Worm (Caenorhabditis elegans) whole organism, L2 larva: ENCODE results near the gene mpdu-1.

Source experiments
- C34F6.9 ChIP-seq: fragments of 150-350 bp; optimal IDR thresholded peaks from 2 replicates; lab custom pipeline; 2014; ENCODE audit warnings: missing biosample characterization, missing genetic modification characterization
- F13H6.1 ChIP-seq: sonication (generic microtip); optimal IDR thresholded peaks from 2 replicates; lab custom pipeline; 2016; ENCODE audit warnings: missing genetic modification characterization, missing compliant biosample characterization
- R02D3.7 ChIP-seq: fragments of 150-350 bp; optimal IDR thresholded peaks from 2 replicates; lab custom pipeline; 2014; ENCODE audit warnings: missing biosample characterization, missing genetic modification characterization
- ZK546.5 ChIP-seq: sonication (generic microtip); optimal IDR thresholded peaks from 2 replicates; lab custom pipeline; 2017; ENCODE audit warnings: missing biosample characterization, missing genetic modification characterization
- alr-1 ChIP-seq: fragments of 150-350 bp; optimal IDR thresholded peaks from 2 replicates; lab custom pipeline; 2014; ENCODE audit warnings: missing biosample characterization, missing genetic modification characterization
- aly-2 ChIP-seq: fragments of 150-350 bp; optimal IDR thresholded peaks from 2 replicates; lab custom pipeline; 2014; ENCODE audit warnings: missing biosample characterization, missing genetic modification characterization
- ceh-16 ChIP-seq: fragments of 150-350 bp; optimal IDR thresholded peaks from 2 replicates; lab custom pipeline; 2014; ENCODE audit warnings: missing biosample characterization, missing genetic modification characterization
- ceh-82 ChIP-seq: fragments of 150-350 bp; optimal IDR thresholded peaks from 2 replicates; lab custom pipeline; 2014; ENCODE audit warnings: missing biosample characterization, missing genetic modification characterization
- crh-2 ChIP-seq: sonication (generic microtip); optimal IDR thresholded peaks from 2 replicates; lab custom pipeline; 2017; ENCODE audit warnings: missing biosample characterization, missing genetic modification characterization
- dmd-4 ChIP-seq: sonication (generic microtip); optimal IDR thresholded peaks from 2 replicates; lab custom pipeline; 2017; ENCODE audit warnings: missing biosample characterization, missing genetic modification characterization
- egl-27 ChIP-seq: sonication (generic microtip); optimal IDR thresholded peaks from 3 replicates; lab custom pipeline; 2017; ENCODE audit warnings: missing biosample characterization, missing genetic modification reagents, missing genetic modification characterization
- elt-1 ChIP-seq: fragments of 150-350 bp; optimal IDR thresholded peaks from 2 replicates; lab custom pipeline; 2014; ENCODE audit warnings: missing biosample characterization, missing genetic modification characterization
- fos-1 ChIP-seq: fragments of 150-350 bp; optimal IDR thresholded peaks from 2 replicates; lab custom pipeline; 2014; ENCODE audit warnings: missing biosample characterization, missing genetic modification characterization
- gmeb-1 ChIP-seq: fragments of 150-350 bp; optimal IDR thresholded peaks from 2 replicates; lab custom pipeline; 2014; ENCODE audit warnings: missing biosample characterization, missing genetic modification characterization
- lin-11 ChIP-seq: fragments of 150-350 bp; sonication (generic microtip); optimal IDR thresholded peaks from 2 replicates; lab custom pipeline; 2014; ENCODE audit warnings: missing biosample characterization, missing genetic modification characterization, inconsistent platforms, mixed read lengths
- lin-13 ChIP-seq: fragments of 150-350 bp; optimal IDR thresholded peaks from 2 replicates; lab custom pipeline; 2014; ENCODE audit warnings: missing biosample characterization, missing genetic modification reagents, missing genetic modification characterization
- lin-39 ChIP-seq: fragments of 150-350 bp; optimal IDR thresholded peaks from 2 replicates; lab custom pipeline; 2014; ENCODE audit warnings: missing biosample characterization, missing genetic modification reagents, missing genetic modification characterization
- lsy-2 ChIP-seq, 2 experiments: fragments of 150-350 bp in 1 of 2; sonication (generic microtip) in 1 of 2; optimal IDR thresholded peaks; 2 replicates each; lab custom pipeline; 2014 to 2017; ENCODE audit warnings: missing biosample characterization in 2 of 2, missing genetic modification characterization in 2 of 2
- mab-5 ChIP-seq: fragments of 150-350 bp; optimal IDR thresholded peaks from 2 replicates; lab custom pipeline; 2014; ENCODE audit warnings: missing biosample characterization, missing genetic modification characterization
- mbf-1 ChIP-seq: sonication (generic microtip); optimal IDR thresholded peaks from 2 replicates; lab custom pipeline; 2017; ENCODE audit warnings: missing biosample characterization, missing genetic modification characterization
- mdl-1 ChIP-seq, 2 experiments: fragments of 150-350 bp in 1 of 2; sonication (generic microtip) in 1 of 2; optimal IDR thresholded peaks; 2 replicates each; lab custom pipeline; 2017; ENCODE audit warnings: missing biosample characterization in 2 of 2, missing genetic modification characterization in 2 of 2
- nhr-11 ChIP-seq: fragments of 150-350 bp; optimal IDR thresholded peaks from 2 replicates; lab custom pipeline; 2014; ENCODE audit warnings: missing biosample characterization, missing genetic modification characterization
- nhr-12 ChIP-seq: fragments of 150-350 bp; optimal IDR thresholded peaks from 2 replicates; lab custom pipeline; 2014; ENCODE audit warnings: missing biosample characterization, missing genetic modification characterization
- nhr-129 ChIP-seq: fragments of 150-350 bp; optimal IDR thresholded peaks from 2 replicates; lab custom pipeline; 2014; ENCODE audit warnings: missing biosample characterization, missing genetic modification characterization
- nhr-21 ChIP-seq: fragments of 150-350 bp; optimal IDR thresholded peaks from 2 replicates; lab custom pipeline; 2014; ENCODE audit warnings: missing biosample characterization, missing genetic modification characterization
- nhr-23 ChIP-seq: fragments of 150-350 bp; optimal IDR thresholded peaks from 2 replicates; lab custom pipeline; 2014; ENCODE audit warnings: missing biosample characterization, missing genetic modification reagents, missing genetic modification characterization
- nhr-6 ChIP-seq: fragments of 150-350 bp; optimal IDR thresholded peaks from 2 replicates; lab custom pipeline; 2014; ENCODE audit warnings: missing biosample characterization, missing genetic modification characterization
- sem-4 ChIP-seq: fragments of 150-350 bp; optimal IDR thresholded peaks from 2 replicates; lab custom pipeline; 2014; ENCODE audit warnings: missing biosample characterization, missing genetic modification reagents, missing genetic modification characterization
- skn-1 ChIP-seq: sonication (generic microtip); optimal IDR thresholded peaks from 2 replicates; lab custom pipeline; 2017; ENCODE audit warnings: missing biosample characterization, missing genetic modification characterization
- sma-3 ChIP-seq: sonication (generic microtip); optimal IDR thresholded peaks from 2 replicates; lab custom pipeline; 2016; ENCODE audit warnings: missing genetic modification reagents, missing genetic modification characterization, missing compliant biosample characterization
- sma-9 ChIP-seq, 2 experiments: fragments of 150-350 bp in 1 of 2; sonication (generic microtip) in 1 of 2; optimal IDR thresholded peaks; 2 replicates each; lab custom pipeline; 2014 to 2016; ENCODE audit warnings: missing genetic modification characterization in 2 of 2, mild to moderate bottlenecking in 1 of 2, missing biosample characterization in 1 of 2, missing compliant biosample characterization in 1 of 2, missing genetic modification reagents in 1 of 2, moderate library complexity in 1 of 2
- snpc-4 ChIP-seq: fragments of 150-350 bp; optimal IDR thresholded peaks from 2 replicates; lab custom pipeline; 2014; ENCODE audit warnings: missing biosample characterization, missing genetic modification characterization
- unc-55 ChIP-seq: fragments of 150-350 bp; sonication (generic microtip); optimal IDR thresholded peaks from 3 replicates; lab custom pipeline; 2014; ENCODE audit warnings: missing biosample characterization, missing genetic modification reagents, missing genetic modification characterization
- unc-62 ChIP-seq: fragments of 150-350 bp; optimal IDR thresholded peaks from 2 replicates; lab custom pipeline; 2014; ENCODE audit warnings: missing biosample characterization, missing genetic modification reagents, missing genetic modification characterization
- zag-1 ChIP-seq: fragments of 150-350 bp; optimal IDR thresholded peaks from 2 replicates; lab custom pipeline; 2014; ENCODE audit warnings: missing biosample characterization, missing genetic modification characterization
- ztf-1 ChIP-seq: fragments of 200-800 bp; sonication (Bioruptor generic); conservative IDR thresholded peaks from 2 replicates; pipeline ENCODE4 v1.3.6; 2022; ENCODE audit warnings: missing genetic modification characterization, missing compliant biosample characterization
- ztf-4 ChIP-seq: fragments of 150-350 bp; optimal IDR thresholded peaks from 2 replicates; lab custom pipeline; 2014; ENCODE audit warnings: missing biosample characterization, missing genetic modification characterization

mpdu-1 gene

ce11 chrV:8384809-8385208, 25.8 kb upstream of the mpdu-1 start:
- TF ChIP-seq sma-3 (GFP tag; lab: Kevin White, UChicago), result no peak

DNA sequence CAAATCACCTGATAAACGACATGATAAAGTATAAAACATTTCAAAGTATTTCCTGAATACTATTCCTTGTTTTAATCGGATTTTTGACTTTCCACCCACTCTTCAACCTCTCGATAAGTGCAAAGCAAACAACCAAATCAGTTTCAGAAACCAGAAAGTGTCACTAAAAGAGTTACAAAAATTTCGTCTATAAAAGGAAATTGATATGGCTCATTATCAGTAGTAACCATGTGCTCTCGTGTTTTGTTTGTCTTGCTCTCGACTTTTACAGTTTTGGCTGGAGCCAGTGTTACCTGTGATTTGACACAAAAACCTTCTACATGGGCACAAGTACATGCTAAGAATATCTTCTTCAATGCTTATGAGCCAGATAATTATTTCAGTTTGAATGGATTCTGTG, 24.8 kb upstream of the mpdu-1 start, which contains the start of gene F52E1.14:
Gene F52E1.14 (plus strand): TSS at position 207 of the 400 bp plus-strand sequence.
- TF ChIP-seq elt-1 (tag; lab: Kevin White, UChicago) (no peak), nhr-21 (tag; lab: Kevin White, UChicago) (no peak), crh-2 (peak; percentile 51), sma-9 (GFP tag; optimal IDR thresholded peaks at IDR 0.05; lab: Kevin White, UChicago) (peak; percentile 51), sma-9 (tag; optimal IDR thresholded peaks at IDR 0.05; lab: Kevin White, UChicago) (no peak), fos-1 (tag; lab: Kevin White, UChicago) (peak; percentile 67), F13H6.1 (tag; lab: Kevin White, UChicago) (peak; percentile 39)

ce11 chrV:8380076-8380475, 21.1 kb upstream of the mpdu-1 start:
- no peak for TF ChIP-seq lsy-2 (tag; optimal IDR thresholded peaks at IDR 0.05; lab: Kevin White, UChicago)

- no peak for TF ChIP-seq sma-9 (GFP tag; optimal IDR thresholded peaks at IDR 0.05; lab: Kevin White, UChicago)
- no peak for TF ChIP-seq sma-9 (tag; optimal IDR thresholded peaks at IDR 0.05; lab: Kevin White, UChicago)
- no peak for TF ChIP-seq ZK546.5 (tag; lab: Kevin White, UChicago)
- no peak for TF ChIP-seq R02D3.7 (tag; lab: Kevin White, UChicago)
- no peak for TF ChIP-seq sem-4 (tag; lab: Kevin White, UChicago)
- TF ChIP-seq nhr-11 (tag; lab: Kevin White, UChicago), result no peak
- TF ChIP-seq snpc-4 (tag; lab: Kevin White, UChicago), result no peak
- TF ChIP-seq skn-1 (tag; lab: Kevin White, UChicago), result no peak
- TF ChIP-seq, all 48 proteins: peak for 0
Measured at ce11 chrV:8379206-8379605, 20.2 kb upstream of the mpdu-1 start, which contains the start of gene F52E1.5. Gene F52E1.5 (plus strand): TSS chrV:8379506.

DNA sequence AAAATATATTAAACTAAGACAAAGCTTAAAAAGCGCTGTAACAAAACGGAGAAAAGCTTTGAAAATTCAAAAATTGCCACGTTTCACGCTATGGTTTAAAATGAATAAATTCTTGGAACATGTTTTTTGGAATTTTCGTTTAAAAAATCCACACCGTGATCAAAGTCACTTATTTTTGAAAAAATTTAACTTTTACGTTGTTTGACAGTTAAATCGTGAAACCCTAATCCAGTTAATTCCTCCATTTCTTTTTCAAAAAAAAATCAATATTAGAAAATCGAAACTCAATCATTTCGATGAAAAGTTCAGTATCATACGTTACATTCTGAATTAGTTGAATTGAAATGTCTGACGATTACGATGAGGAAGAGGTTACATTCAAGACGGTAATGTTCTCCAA, 16.9 kb upstream of the mpdu-1 start, which contains the start of gene F38E1.3:
Gene F38E1.3 (plus strand): TSS at position 301 of the 400 bp plus-strand sequence.
- TF ChIP-seq skn-1 (tag; lab: Kevin White, UChicago) (no peak), ztf-1 (no peak), nhr-23 (no peak), lin-39 (tag; lab: Kevin White, UChicago) (no peak), nhr-12 (tag; lab: Kevin White, UChicago) (no peak), R02D3.7 (tag; lab: Kevin White, UChicago) (no peak), aly-2 (tag; lab: Kevin White, UChicago) (no peak), lin-13 (GFP tag; lab: Kevin White, UChicago) (no peak), nhr-6 (tag; lab: Kevin White, UChicago) (no peak), unc-62 (GFP tag; lab: Kevin White, UChicago) (no peak), ceh-16 (tag; lab: Kevin White, UChicago) (no peak), alr-1 (no peak), snpc-4 (tag; lab: Kevin White, UChicago) (no peak), elt-1 (tag; lab: Kevin White, UChicago) (no peak), mab-5 (no peak), zag-1 (tag; lab: Kevin White, UChicago) (no peak), fos-1 (tag; lab: Kevin White, UChicago) (no peak), lsy-2 (tag; optimal IDR thresholded peaks at IDR 0.05; lab: Kevin White, UChicago) (no peak), lin-11 (no peak)
- TF ChIP-seq, all 48 proteins: peak for 0

ce11 chrV:8375419-8375818, 16.5 kb upstream of the mpdu-1 start, which contains the start of gene F38E1.10:
Gene F38E1.10 (minus strand): TSS chrV:8375519.
- TF ChIP-seq unc-55 (no peak), nhr-129 (tag; lab: Kevin White, UChicago) (no peak), egl-27 (tag; lab: Kevin White, UChicago) (no peak), dmd-4 (no peak), R02D3.7 (tag; lab: Kevin White, UChicago) (no peak), mdl-1 (tag; optimal IDR thresholded peaks at IDR 0.05; lab: Kevin White, UChicago) (no peak), gmeb-1 (tag; lab: Kevin White, UChicago) (no peak), ceh-82 (no peak), mab-5 (no peak), mbf-1 (no peak), ztf-4 (tag; lab: Kevin White, UChicago) (no peak), nhr-21 (tag; lab: Kevin White, UChicago) (no peak), lin-11 (no peak), nhr-12 (tag; lab: Kevin White, UChicago) (no peak), C34F6.9 (tag; lab: Kevin White, UChicago) (no peak), ZK546.5 (tag; lab: Kevin White, UChicago) (no peak)
